Worm (Caenorhabditis elegans): ENCODE results near the gene grl-12.

grl-12 gene

DNA sequence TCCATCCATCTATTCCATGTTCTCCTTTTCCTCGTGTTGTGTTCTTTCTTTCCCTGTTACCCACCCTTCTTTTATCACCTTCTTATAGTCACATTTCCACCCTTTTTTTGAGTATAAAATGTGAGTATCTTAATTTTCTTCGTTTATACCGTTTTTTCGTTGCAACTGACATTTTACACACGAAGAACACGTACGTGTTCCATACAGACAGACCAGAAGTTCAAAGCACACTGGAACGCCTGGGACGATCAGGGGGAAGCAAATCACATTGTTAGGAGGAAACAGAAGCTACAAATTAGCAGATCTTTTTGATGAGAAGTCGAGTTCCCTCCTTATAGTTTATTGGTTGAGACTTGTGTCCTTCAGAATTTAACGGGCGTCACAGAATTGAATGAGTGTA is 21.1 kb downstream of the grl-12 start:
- TF ChIP-seq sptf-1 (tag; optimal IDR thresholded peaks at IDR 0.05) (peak; percentile 26), flh-1 (GFP tag; optimal IDR thresholded peaks at IDR 0.05) (no peak)

DNA sequence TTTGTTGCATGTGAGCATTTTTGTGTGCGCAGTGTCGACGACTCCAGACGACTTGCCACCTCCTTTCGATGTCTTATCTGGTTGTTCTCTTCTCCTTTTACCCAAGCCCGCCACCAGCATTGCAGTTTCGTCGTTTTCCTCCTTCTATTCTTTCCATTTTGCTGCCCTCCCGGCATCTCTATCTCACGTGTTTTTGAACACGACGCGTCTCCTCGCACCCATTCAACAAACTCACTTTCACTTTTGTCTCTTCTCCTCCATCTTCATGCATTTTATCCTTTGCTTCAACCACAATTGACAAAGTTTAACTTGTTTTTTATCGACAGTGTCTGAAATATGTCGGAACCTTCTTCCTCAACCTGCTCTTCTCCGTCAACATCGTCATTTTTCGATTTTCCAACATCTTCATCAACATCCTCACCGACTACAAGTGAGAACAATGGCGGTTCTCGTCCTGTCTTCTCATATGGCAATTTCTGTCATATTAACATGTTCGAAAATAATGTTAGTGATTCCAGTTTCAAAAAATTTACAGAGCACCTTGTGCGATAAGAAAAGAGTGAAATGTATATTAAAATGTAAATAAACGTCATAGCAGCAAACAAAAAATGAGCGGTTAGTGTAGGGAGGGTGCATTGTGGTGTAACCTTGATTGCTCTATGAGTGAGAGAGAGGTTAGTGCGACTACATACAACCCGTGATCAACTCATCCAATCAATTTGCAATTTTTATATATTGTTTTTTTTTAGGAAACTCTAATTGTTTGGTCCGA is 26.0 kb downstream of the grl-12 start, which contains the start of gene fip-4:
Gene fip-4, minus strand, starts transcription at position 636 of the 772 bp plus-strand sequence.
- TF ChIP-seq unc-39 (tag; optimal IDR thresholded peaks at IDR 0.05) (no peak), nhr-237 (tag; optimal IDR thresholded peaks at IDR 0.05) (no peak), elt-3 (tag; optimal IDR thresholded peaks at IDR 0.05) (no peak), hlh-1 (tag; optimal IDR thresholded peaks at IDR 0.05) (no peak), blmp-1 (tag; optimal IDR thresholded peaks at IDR 0.05) (no peak), cnd-1 (tag; optimal IDR thresholded peaks at IDR 0.05) (no peak), ham-2 (GFP tag; optimal IDR thresholded peaks at IDR 0.05) (no peak), unc-62 (GFP tag; optimal IDR thresholded peaks at IDR 0.05) (no peak), unc-120 (tag; optimal IDR thresholded peaks at IDR 0.05; ENCODE audit: poor library complexity, severe bottlenecking) (no peak), elt-1 (tag; optimal IDR thresholded peaks at IDR 0.05; ENCODE audit: borderline replicate concordance, insufficient read depth) (no peak), flh-1 (GFP tag; optimal IDR thresholded peaks at IDR 0.05) (no peak), snpc-4 (tag; optimal IDR thresholded peaks at IDR 0.05) (no peak), ceh-83 (GFP tag; optimal IDR thresholded peaks at IDR 0.05) (no peak), pha-4 (tag; optimal IDR thresholded peaks at IDR 0.05) (no peak)

DNA sequence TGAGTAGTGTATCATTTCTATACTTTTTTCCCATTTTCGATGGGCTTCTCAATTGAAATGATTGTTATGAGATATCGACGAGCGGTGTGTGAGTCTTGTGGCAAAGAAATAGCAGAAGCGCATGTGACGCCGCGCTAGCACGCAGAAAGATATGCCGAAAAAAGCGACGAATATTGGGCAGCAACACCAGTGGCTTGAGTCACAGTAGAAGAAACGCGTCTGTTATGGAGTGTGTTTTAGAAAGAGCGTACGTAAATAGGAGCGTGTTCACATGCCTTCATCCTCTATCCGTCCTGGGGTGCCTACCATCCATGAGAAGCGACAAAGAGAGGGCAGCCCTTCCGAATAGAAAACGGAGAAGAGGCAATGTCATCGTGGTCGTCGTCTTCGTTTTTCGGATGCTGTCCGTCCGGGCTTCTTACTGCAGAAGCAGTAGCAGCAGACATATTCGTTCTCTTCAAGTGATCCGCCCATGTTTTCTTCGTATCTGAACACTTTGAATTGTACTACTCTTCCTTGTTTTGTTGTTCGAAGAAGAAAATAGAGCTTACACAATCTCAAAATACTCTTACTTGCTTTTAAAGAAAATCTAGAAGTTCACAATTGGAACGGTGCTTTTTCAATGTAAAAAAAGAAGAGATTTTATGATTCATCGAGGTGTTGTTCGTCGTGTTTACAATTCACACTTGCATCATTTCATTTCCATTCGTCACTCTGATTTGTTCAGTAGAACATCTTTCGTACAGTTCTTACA is 26.9 kb downstream of the grl-12 start:
- no peak for TF ChIP-seq sem-2 (GFP tag; optimal IDR thresholded peaks at IDR 0.05)
- peak; percentile 48 for TF ChIP-seq ham-2 (GFP tag; optimal IDR thresholded peaks at IDR 0.05)

DNA sequence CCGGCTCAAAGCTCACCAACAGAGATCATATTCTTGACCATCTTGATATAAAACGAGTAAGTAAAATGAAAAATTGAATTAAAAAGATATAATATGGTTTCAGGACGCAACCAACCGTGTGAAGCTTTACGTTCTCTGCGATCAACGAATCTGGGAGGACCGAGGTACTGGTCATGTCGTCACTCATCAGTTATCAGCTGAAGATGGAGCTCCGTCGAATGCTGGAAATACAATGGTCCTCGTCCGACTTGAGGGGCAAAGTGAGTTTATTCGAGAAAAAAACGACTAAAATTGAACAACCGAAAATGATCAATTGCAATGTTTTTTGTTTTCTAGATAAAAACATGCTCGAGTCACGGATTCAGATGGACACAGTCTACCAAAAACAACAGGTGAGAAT is 28.3 kb downstream of the grl-12 start:
- TF ChIP-seq flh-1 (GFP tag; optimal IDR thresholded peaks at IDR 0.05) (no peak), mls-2 (tag; optimal IDR thresholded peaks at IDR 0.05) (no peak), hlh-1 (tag; optimal IDR thresholded peaks at IDR 0.05) (no peak), ztf-11 (tag; optimal IDR thresholded peaks at IDR 0.05) (no peak), unc-39 (tag; optimal IDR thresholded peaks at IDR 0.05) (no peak), M03D4.4 (tag; optimal IDR thresholded peaks at IDR 0.05) (no peak), zip-8 (tag; optimal IDR thresholded peaks at IDR 0.05) (no peak), elt-3 (tag; optimal IDR thresholded peaks at IDR 0.05) (no peak)

DNA sequence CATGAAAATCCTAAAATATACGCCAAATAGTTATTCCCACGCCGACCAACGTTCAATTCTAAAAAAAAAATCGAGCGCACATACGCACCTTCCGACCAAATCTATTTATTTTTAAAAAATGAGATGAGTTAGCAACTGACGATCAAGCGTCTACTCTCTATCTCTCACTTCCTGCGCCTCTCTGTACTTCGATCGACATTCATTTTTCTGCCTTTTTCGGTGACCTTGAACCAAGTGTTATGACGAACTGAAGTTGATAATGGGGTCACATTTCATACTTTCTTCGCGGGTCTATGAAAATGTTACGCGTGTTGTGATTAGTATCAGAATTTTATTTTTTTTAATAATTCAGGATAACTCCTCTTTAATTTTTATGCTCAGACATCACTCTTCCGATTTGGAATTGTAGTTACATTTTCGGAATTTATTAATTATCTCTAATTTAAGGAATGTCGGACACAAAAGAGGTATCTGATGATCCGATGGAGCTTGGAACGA is 29.4 kb downstream of the grl-12 start, which contains the start of gene smk-1:
Gene smk-1, plus strand, starts transcription at position 448 of the 498 bp plus-strand sequence.
- TF ChIP-seq nhr-237 (tag; optimal IDR thresholded peaks at IDR 0.05) (no peak), drap-1 (GFP tag; optimal IDR thresholded peaks at IDR 0.05) (no peak), ces-1 (GFP tag; optimal IDR thresholded peaks at IDR 0.05) (no peak), unc-62 (GFP tag; optimal IDR thresholded peaks at IDR 0.05) (no peak), lin-13 (tag; optimal IDR thresholded peaks at IDR 0.05) (no peak), sptf-1 (tag; optimal IDR thresholded peaks at IDR 0.05) (no peak), nhr-76 (tag; optimal IDR thresholded peaks at IDR 0.05) (no peak), cnd-1 (tag; optimal IDR thresholded peaks at IDR 0.05) (no peak), unc-39 (tag; optimal IDR thresholded peaks at IDR 0.05) (no peak), bed-3 (GFP tag; optimal IDR thresholded peaks at IDR 0.05) (no peak)

DNA sequence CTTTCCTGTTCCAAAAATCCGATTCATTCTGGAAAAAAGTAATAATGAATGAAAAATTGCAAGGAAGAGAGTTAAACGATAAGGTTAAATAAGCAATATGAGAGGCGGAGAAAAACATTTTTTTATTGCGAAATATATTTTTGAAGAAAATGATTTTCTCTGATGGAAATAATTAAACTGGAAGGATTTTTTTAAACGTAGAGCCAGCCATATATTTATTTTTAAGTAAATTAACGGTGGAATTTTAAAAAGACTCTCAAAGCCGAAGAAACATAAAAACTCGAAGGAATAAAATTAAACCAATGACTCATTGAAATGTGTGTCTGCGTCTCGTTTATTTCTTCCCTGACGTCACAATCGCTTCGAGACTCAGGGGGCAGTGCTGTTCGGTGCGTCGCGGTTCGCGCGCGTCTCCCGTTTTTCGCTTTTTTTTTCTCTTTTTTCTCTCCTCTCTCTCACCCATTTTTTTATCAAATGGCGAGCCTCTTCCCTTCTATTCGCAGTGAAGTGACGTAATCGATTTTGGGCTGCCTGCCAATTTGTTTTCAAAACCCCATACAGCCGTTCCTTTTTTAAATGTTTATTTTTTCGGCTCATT is 30.6 kb downstream of the grl-12 start, which contains the start of gene vps-60:
Gene vps-60, minus strand, starts transcription at position 30 of the 598 bp plus-strand sequence.
- no peak for TF ChIP-seq tbx-8 (GFP tag; optimal IDR thresholded peaks at IDR 0.05)
- TF ChIP-seq sptf-1 (tag; optimal IDR thresholded peaks at IDR 0.05): no peak
- no peak for TF ChIP-seq nhr-12 (tag; optimal IDR thresholded peaks at IDR 0.05)
- TF ChIP-seq nhr-237 (tag; optimal IDR thresholded peaks at IDR 0.05): peak; percentile 73
- no peak for TF ChIP-seq ceh-83 (GFP tag; optimal IDR thresholded peaks at IDR 0.05)
- peak; percentile 87 for TF ChIP-seq pha-4 (tag; optimal IDR thresholded peaks at IDR 0.05)
- peak; percentile 92 for TF ChIP-seq mep-1 (tag; optimal IDR thresholded peaks at IDR 0.05)
- no peak for TF ChIP-seq ham-2 (GFP tag; optimal IDR thresholded peaks at IDR 0.05)
- peak; percentile 83 for TF ChIP-seq lsy-2 (tag; optimal IDR thresholded peaks at IDR 0.05)
- no peak for TF ChIP-seq unc-39 (tag; optimal IDR thresholded peaks at IDR 0.05)
- TF ChIP-seq elt-3 (tag; optimal IDR thresholded peaks at IDR 0.05): no peak
- TF ChIP-seq drap-1 (GFP tag; optimal IDR thresholded peaks at IDR 0.05): no peak
- peak; percentile 25 for TF ChIP-seq elt-1 (tag; optimal IDR thresholded peaks at IDR 0.05; ENCODE audit: borderline replicate concordance, insufficient read depth)
- TF ChIP-seq mls-2 (tag; optimal IDR thresholded peaks at IDR 0.05): peak; percentile 68
- TF ChIP-seq blmp-1 (tag; optimal IDR thresholded peaks at IDR 0.05): peak; percentile 61
- peak; percentile 50 for TF ChIP-seq lin-13 (tag; optimal IDR thresholded peaks at IDR 0.05)
- TF ChIP-seq cnd-1 (tag; optimal IDR thresholded peaks at IDR 0.05): peak; percentile 45
- peak; percentile 83 for TF ChIP-seq ceh-39 (tag; optimal IDR thresholded peaks at IDR 0.05)
- TF ChIP-seq M03D4.4 (tag; optimal IDR thresholded peaks at IDR 0.05): peak; percentile 17
- no peak for TF ChIP-seq bed-3 (GFP tag; optimal IDR thresholded peaks at IDR 0.05)
- TF ChIP-seq unc-120 (tag; optimal IDR thresholded peaks at IDR 0.05; ENCODE audit: poor library complexity, severe bottlenecking): peak; percentile 58
- TF ChIP-seq nhr-2 (tag; optimal IDR thresholded peaks at IDR 0.05): no peak
- no peak for TF ChIP-seq flh-1 (GFP tag; optimal IDR thresholded peaks at IDR 0.05)
- peak; percentile 87 for TF ChIP-seq ces-1 (GFP tag; optimal IDR thresholded peaks at IDR 0.05)
- TF ChIP-seq unc-62 (GFP tag; optimal IDR thresholded peaks at IDR 0.05): peak; percentile 51
- TF ChIP-seq zip-8 (tag; optimal IDR thresholded peaks at IDR 0.05): peak; percentile 25
- peak; percentile 61 for TF ChIP-seq hlh-1 (tag; optimal IDR thresholded peaks at IDR 0.05)

Data from whole organism, mixed stage, embryonic.